Worm (Caenorhabditis elegans) whole organism, midembryonic: ENCODE measurements around the gene ZK1307.9.

Experiments
- T22C8.4 ChIP-seq: fragments of 200-800 bp; sonication (Bioruptor generic); IDR thresholded peaks from 2 replicates; pipeline ENCODE4 v1.3.6; 2022; ENCODE audit warnings: missing genetic modification characterization, missing compliant biosample characterization
- flt-1 ChIP-seq: fragments of 200-800 bp; sonication (Bioruptor generic); IDR thresholded peaks from 2 replicates; pipeline ENCODE4 v1.3.6; 2022; ENCODE audit warnings: missing genetic modification characterization, missing compliant biosample characterization
- med-1 ChIP-seq: sonication (generic microtip); optimal IDR thresholded peaks from 2 replicates; lab custom pipeline; 2017; ENCODE audit warnings: missing genetic modification characterization, mild to moderate bottlenecking, missing compliant biosample characterization, antibody characterized with exemption, missing genetic modification reagents; ENCODE audit not compliant: insufficient read depth
- ref-1 ChIP-seq: fragments of 200-800 bp; sonication (Bioruptor generic); conservative IDR thresholded peaks from 2 replicates; pipeline ENCODE4 v1.3.6; 2022; ENCODE audit warnings: missing genetic modification reagents, missing genetic modification characterization, missing compliant biosample characterization
- ztf-29 ChIP-seq: fragments of 200-800 bp; sonication (Bioruptor generic); IDR thresholded peaks from 2 replicates; pipeline ENCODE4 v1.3.6; 2022; ENCODE audit warnings: missing genetic modification reagents, missing genetic modification characterization, missing compliant biosample characterization

DNA sequence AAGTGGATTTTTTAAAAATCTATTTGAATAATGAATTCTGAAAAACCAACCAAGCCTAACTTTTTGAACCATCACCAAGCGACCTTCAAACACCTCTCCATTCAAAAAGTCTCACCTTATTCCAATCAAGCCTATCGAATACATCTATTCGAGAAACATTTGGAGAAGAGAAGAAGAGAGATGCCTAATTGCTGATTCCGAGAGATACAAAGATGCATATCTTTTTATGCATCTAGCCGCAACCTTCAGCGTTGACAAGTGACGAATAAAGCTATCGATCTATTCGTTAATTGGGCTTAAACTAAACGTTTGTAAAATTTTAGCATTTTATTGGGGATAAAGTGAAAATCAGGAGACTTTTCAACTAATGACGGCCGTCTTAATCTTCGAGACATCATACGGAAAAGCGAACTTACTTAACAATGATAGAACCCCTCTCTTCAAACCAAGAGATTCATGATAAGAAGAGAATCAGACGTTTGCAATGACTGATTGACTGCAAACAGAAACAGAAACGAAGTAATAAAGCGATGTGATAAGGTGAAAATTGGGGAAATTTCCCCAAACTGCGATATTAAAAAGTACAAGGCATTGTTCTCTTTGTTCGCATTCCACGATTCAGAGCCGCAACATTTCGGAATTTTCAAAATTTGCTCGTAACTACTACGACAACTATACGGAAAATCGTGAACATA lies 4.2 kb upstream of the ZK1307.9 start:
- no peak for TF ChIP-seq ref-1
- TF ChIP-seq med-1 (GFP tag; lab: Kevin White, UChicago): no peak
- TF ChIP-seq T22C8.4 (GFP tag; lab: Robert Waterston, UW): no peak
- no peak for TF ChIP-seq flt-1 (GFP tag; lab: Robert Waterston, UW)
- TF ChIP-seq ztf-29 (GFP tag; lab: Robert Waterston, UW): peak; percentile 25; the same call in 1 of the 2 replicates
